Worm (Caenorhabditis elegans): Measurements from ENCODE around the gene exc-12.
A peak's percentile ranks its signal among the peaks of the same experiment; 100 is the strongest.

Gene exc-12

DNA sequence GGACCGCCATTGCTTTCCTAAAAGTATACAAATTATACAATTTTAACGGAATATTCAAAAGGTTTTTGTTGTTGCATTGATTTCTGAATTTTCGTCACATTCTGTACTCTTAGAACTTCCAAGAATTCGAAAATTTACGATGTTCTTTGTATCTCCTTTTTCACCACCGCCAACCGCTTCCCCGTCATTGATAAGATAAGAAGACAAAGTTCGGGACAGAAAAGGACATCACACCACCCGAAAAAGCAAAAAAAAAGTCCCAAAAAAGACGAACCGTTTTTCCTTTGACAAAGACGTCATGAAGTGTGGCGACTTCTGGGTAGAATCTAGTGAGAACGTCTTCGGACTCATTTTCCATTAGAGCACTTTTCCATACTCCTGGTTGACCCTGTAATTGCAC lies 27.8 kb downstream of the exc-12 start (continued):
- no peak for TF ChIP-seq daf-16 (GFP tag; optimal IDR thresholded peaks at IDR 0.05)
- peak; percentile 32 for TF ChIP-seq daf-16 (tag; optimal IDR thresholded peaks at IDR 0.05)
- peak in 1 of 2 experiments; percentile 82 for TF ChIP-seq unc-62 (GFP tag; optimal IDR thresholded peaks at IDR 0.05 in 1 of 2)
- no peak for TF ChIP-seq unc-62 (tag; optimal IDR thresholded peaks at IDR 0.05)
- no peak for TF ChIP-seq T26A8.4 (GFP tag; IDR thresholded peaks at IDR 0.05)
- TF ChIP-seq Y75B8A.6 (GFP tag; IDR thresholded peaks at IDR 0.05) = no peak
- TF ChIP-seq nhr-28 (tag; optimal IDR thresholded peaks at IDR 0.05) = peak; percentile 79
- peak; percentile 17 for TF ChIP-seq hlh-30 (tag; optimal IDR thresholded peaks at IDR 0.05; ENCODE audit: insufficient read depth)
- TF ChIP-seq lsy-2 (tag; optimal IDR thresholded peaks at IDR 0.05) = no peak

DNA sequence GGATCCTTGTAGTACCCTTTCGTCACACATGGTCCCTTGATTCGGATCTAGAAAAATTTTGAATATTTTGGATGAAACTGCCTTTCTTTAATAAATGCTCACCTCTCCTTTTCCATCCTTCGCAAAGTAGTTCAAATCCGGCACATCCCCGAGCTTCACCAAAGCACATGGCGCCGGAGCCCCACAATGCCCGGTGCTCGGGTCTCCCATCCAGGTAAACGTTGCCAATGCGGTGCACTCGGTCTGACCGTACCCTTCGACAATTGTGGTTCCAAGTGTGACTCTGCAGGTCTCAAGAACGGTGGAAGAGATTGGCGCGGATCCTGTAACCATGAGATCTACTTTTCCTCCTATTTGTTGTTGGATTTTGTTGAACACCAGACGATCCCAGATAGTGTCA lies 29.5 kb downstream of the exc-12 start:
- TF ChIP-seq Y48G9A.11 (GFP tag; IDR thresholded peaks at IDR 0.05) (no peak), lin-15B (tag; optimal IDR thresholded peaks at IDR 0.05) (no peak), set-16 (GFP tag; IDR thresholded peaks at IDR 0.05) (peak; percentile 50)

DNA sequence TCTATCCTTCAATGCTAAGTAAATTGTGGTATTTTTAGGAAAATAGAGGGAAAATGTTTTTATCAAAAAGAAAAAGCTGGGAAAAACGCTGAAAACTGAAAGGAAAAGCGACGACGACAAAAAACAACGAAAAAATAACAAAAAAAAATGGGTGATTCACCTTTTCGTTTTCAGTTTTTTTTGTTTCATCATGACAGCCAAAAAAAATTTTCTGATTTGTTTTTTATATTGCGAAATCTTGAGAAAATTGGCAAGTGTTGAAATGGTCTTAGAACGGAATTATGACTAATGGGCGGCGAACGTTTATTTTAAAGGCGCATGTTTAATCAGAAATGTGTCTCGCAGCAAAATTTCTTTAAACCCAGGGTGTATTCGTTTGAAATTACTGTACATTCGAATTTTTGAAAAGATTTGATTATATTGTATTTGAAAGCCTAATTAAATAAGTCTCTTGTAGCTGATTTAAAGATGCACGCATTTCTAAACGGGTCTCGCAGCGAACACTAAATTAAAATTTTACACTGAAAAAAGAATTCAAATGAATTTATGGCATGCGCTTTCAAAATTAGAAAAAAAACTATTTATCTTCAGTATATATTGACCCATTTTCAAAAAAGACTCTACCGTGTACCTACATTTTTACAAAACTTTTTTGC lies 34.4 kb downstream of the exc-12 start:
- TF ChIP-seq nhr-76 (tag; optimal IDR thresholded peaks at IDR 0.05) (no peak), dpl-1 (GFP tag; optimal IDR thresholded peaks at IDR 0.05) (no peak), aha-1 (tag) (peak; percentile 96), F49E8.2 (tag; optimal IDR thresholded peaks at IDR 0.05; ENCODE audit: borderline replicate concordance) (no peak), spr-1 (tag; optimal IDR thresholded peaks at IDR 0.05) (no peak), unc-62 (GFP tag; optimal IDR thresholded peaks at IDR 0.05 in 1 of 2) (no peak), unc-62 (tag; optimal IDR thresholded peaks at IDR 0.05) (no peak), zfp-3 (GFP tag; conservative IDR thresholded peaks at IDR 0.05) (no peak), dve-1 (tag; optimal IDR thresholded peaks at IDR 0.05; ENCODE audit: insufficient read depth) (no peak), nhr-42 (GFP tag; IDR thresholded peaks at IDR 0.05) (no peak)

DNA sequence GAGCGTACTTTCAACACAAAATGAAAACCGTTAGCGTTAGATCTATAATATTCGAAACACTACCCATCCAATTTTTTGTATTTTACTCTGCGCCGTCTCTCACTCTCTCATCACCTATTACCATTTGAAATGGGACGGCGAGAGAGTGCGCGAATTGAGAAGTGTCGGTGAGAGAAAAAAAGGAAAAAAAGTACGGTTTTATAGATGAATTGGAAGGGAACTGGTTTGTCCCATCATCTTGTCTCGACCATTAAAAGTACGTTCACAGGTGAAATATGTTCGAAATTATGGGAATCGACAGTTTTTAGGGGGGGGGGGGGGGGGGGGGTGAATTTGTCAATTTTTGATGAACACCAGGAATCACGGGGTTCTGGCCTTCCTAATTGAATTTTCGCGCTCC lies 35.5 kb downstream of the exc-12 start:
- TF ChIP-seq php-3 (GFP tag; IDR thresholded peaks at IDR 0.05) (no peak), nhr-28 (tag; optimal IDR thresholded peaks at IDR 0.05) (peak; percentile 6), mdt-29 (GFP tag; IDR thresholded peaks at IDR 0.05) (no peak), unc-62 (GFP tag; optimal IDR thresholded peaks at IDR 0.05 in 1 of 2) (peak in 1 of 2 experiments; percentile 18), unc-62 (tag; optimal IDR thresholded peaks at IDR 0.05) (no peak), hlh-11 (tag; optimal IDR thresholded peaks at IDR 0.05) (peak; percentile 2), lin-38 (GFP tag; IDR thresholded peaks at IDR 0.05) (peak; percentile 41), cey-2 (tag; optimal IDR thresholded peaks at IDR 0.05; ENCODE audit: borderline replicate concordance, insufficient read depth) (no peak), lir-3 (tag; optimal IDR thresholded peaks at IDR 0.05) (no peak), mes-2 (tag; optimal IDR thresholded peaks at IDR 0.05; ENCODE audit: poor library complexity, severe bottlenecking) (peak; percentile 21), daf-12 (tag; optimal IDR thresholded peaks at IDR 0.05) (no peak), nhr-48 (tag; optimal IDR thresholded peaks at IDR 0.05) (no peak), set-16 (GFP tag; IDR thresholded peaks at IDR 0.05) (0 out of 2 replicates have a peak, but pooled peaks have one; percentile 9)

DNA sequence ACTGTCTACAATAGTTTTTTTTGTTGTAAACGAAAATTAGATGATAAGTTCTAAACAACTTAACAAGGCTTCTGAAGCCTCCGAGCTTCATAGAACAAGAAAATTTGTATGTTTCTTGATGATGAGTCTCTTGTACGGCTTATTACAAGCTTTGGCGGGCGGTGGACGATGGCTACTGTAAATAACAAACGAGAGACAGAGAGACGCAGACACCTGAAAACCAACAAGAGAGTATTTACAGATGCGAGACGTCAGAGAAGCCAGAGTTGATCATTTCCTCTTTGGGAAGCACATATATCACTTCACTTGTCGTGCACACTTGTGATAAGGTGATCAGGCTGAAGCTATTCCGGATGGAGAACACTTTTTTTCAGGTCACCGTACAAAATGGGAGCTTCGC lies 39.4 kb downstream of the exc-12 start:
- TF ChIP-seq unc-130 (GFP tag; optimal IDR thresholded peaks at IDR 0.05) = no peak
- TF ChIP-seq rbr-2 (tag; optimal IDR thresholded peaks at IDR 0.05) = no peak
- no peak for TF ChIP-seq spr-1 (tag; optimal IDR thresholded peaks at IDR 0.05)
- TF ChIP-seq dve-1 (tag; optimal IDR thresholded peaks at IDR 0.05; ENCODE audit: insufficient read depth) = peak; percentile 3
- no peak for TF ChIP-seq lin-13 (GFP tag; optimal IDR thresholded peaks at IDR 0.05)
- TF ChIP-seq aha-1 (tag) = peak; percentile 68
- no peak for TF ChIP-seq daf-16 (GFP tag; optimal IDR thresholded peaks at IDR 0.05)
- peak; percentile 37 for TF ChIP-seq daf-16 (tag; optimal IDR thresholded peaks at IDR 0.05)
